Fruit fly (Drosophila melanogaster): Measurements from ENCODE around the gene Nrg.

The Nrg gene

dm6 chrX:8538993-8539392, 21.8 kb downstream of the Nrg start (continued):
- TF ChIP-seq Trl (optimal IDR thresholded peaks at IDR 0.05) (no peak), Trl (GFP tag; optimal IDR thresholded peaks at IDR 0.05) (no peak), CG12659 (GFP tag; optimal IDR thresholded peaks at IDR 0.05) (no peak), CG14965 (GFP tag; optimal IDR thresholded peaks at IDR 0.05; ENCODE audit: borderline replicate concordance) (no peak), ewg (GFP tag; optimal IDR thresholded peaks at IDR 0.05) (no peak), dpn (GFP tag; optimal IDR thresholded peaks at IDR 0.05) (no peak), Blimp-1 (GFP tag; optimal IDR thresholded peaks at IDR 0.05) (peak; percentile 23), CG8944 (GFP tag; optimal IDR thresholded peaks at IDR 0.05) (no peak), sens (GFP tag) (peak; percentile 45), bsh (GFP tag; optimal IDR thresholded peaks at IDR 0.05) (peak in 1 of 2 experiments; percentile 42), zf30C (GFP tag; optimal IDR thresholded peaks at IDR 0.05) (no peak), Sry-β (GFP tag; optimal IDR thresholded peaks at IDR 0.05) (no peak), CG17385 (GFP tag; optimal IDR thresholded peaks at IDR 0.05) (peak; percentile 11), ara (GFP tag; IDR thresholded peaks at IDR 0.05) (0 out of 2 replicates have a peak, but pooled peaks have one; percentile 5), BEAF-32 (GFP tag; optimal IDR thresholded peaks at IDR 0.05) (no peak), NfI (GFP tag; optimal IDR thresholded peaks at IDR 0.05) (peak; percentile 5), CG6813 (GFP tag; optimal IDR thresholded peaks at IDR 0.05) (no peak), lov (optimal IDR thresholded peaks at IDR 0.05) (no peak), lov (GFP tag; IDR thresholded peaks at IDR 0.05) (no peak), CG10979 (tag; optimal IDR thresholded peaks at IDR 0.05) (peak; percentile 32), CG2120 (GFP tag; optimal IDR thresholded peaks at IDR 0.05) (peak; percentile 6), Hmr (GFP tag; optimal IDR thresholded peaks at IDR 0.05) (peak; percentile 8), E2f1 (GFP tag; IDR thresholded peaks at IDR 0.05) (no peak), Scr (GFP tag; IDR thresholded peaks at IDR 0.05; ENCODE audit: partially characterized antibody) (no peak), CG4617 (GFP tag; optimal IDR thresholded peaks at IDR 0.05; ENCODE audit: borderline replicate concordance) (no peak), CG2875 (GFP tag; optimal IDR thresholded peaks at IDR 0.05) (no peak), CG15269 (tag; optimal IDR thresholded peaks at IDR 0.05) (peak; percentile 11), Ptx1 (GFP tag; IDR thresholded peaks at IDR 0.05) (peak; percentile 33; the same call in 1 of the 2 replicates), inv (GFP tag; IDR thresholded peaks at IDR 0.05; ENCODE audit: partially characterized antibody) (no peak), CG7839 (tag; optimal IDR thresholded peaks at IDR 0.05) (peak; percentile 62), CG9797 (GFP tag; optimal IDR thresholded peaks at IDR 0.05) (no peak), CG6654 (GFP tag; optimal IDR thresholded peaks at IDR 0.05) (no peak), ham (GFP tag; IDR thresholded peaks at IDR 0.05) (no peak), CG12219 (GFP tag; optimal IDR thresholded peaks at IDR 0.05) (no peak), CG8089 (GFP tag; optimal IDR thresholded peaks at IDR 0.05) (no peak), Dip2 (GFP tag; IDR thresholded peaks at IDR 0.05) (no peak), bab2 (GFP tag; optimal IDR thresholded peaks at IDR 0.05) (no peak), CG14441 (GFP tag; IDR thresholded peaks at IDR 0.05) (0 out of 2 replicates have a peak, but pooled peaks have one; percentile 25), CG14860 (GFP tag; IDR thresholded peaks at IDR 0.05; ENCODE audit: partially characterized antibody) (no peak), fd96Cb (tag; optimal IDR thresholded peaks at IDR 0.05) (peak; percentile 13), Med (GFP tag) (peak; percentile 74), ase (GFP tag; IDR thresholded peaks at IDR 0.05) (no peak), tap (tag; optimal IDR thresholded peaks at IDR 0.05) (peak; percentile 5), en (GFP tag; optimal IDR thresholded peaks at IDR 0.05) (no peak), CG7271 (tag; optimal IDR thresholded peaks at IDR 0.05) (no peak), bbx (GFP tag; IDR thresholded peaks at IDR 0.05; ENCODE audit: partially characterized antibody) (no peak), sd (tag; optimal IDR thresholded peaks at IDR 0.05) (peak; percentile 47), MESR4 (GFP tag; optimal IDR thresholded peaks at IDR 0.05) (no peak), CkIIα-i1 (GFP tag; IDR thresholded peaks at IDR 0.05) (no peak), Rfx (GFP tag; IDR thresholded peaks at IDR 0.05) (peak; percentile 45)
